Worm (Caenorhabditis elegans) whole organism, L2 larva: ENCODE measurements around the gene F09C6.3.
A peak's percentile ranks its signal among the peaks of the same experiment; 100 is the strongest.

Experiments
- R02D3.7 ChIP-seq: fragments of 150-350 bp; optimal IDR thresholded peaks from 2 replicates; lab custom pipeline; 2014; ENCODE audit warnings: missing biosample characterization, missing genetic modification characterization
- Y55F3AM.14 ChIP-seq: fragments of 200-800 bp; sonication (Bioruptor generic); optimal IDR thresholded peaks from 2 replicates; lab custom pipeline; 2018; ENCODE audit warnings: mild to moderate bottlenecking, missing genetic modification characterization, missing compliant biosample characterization
- alr-1 ChIP-seq: fragments of 150-350 bp; optimal IDR thresholded peaks from 2 replicates; lab custom pipeline; 2014; ENCODE audit warnings: missing biosample characterization, missing genetic modification characterization
- aly-2 ChIP-seq: fragments of 150-350 bp; optimal IDR thresholded peaks from 2 replicates; lab custom pipeline; 2014; ENCODE audit warnings: missing biosample characterization, missing genetic modification characterization
- ama-1 ChIP-seq: fragments of 150-350 bp; optimal IDR thresholded peaks from 2 replicates; lab custom pipeline; 2018; ENCODE audit warnings: inconsistent platforms
- ceh-16 ChIP-seq: fragments of 150-350 bp; optimal IDR thresholded peaks from 2 replicates; lab custom pipeline; 2014; ENCODE audit warnings: missing biosample characterization, missing genetic modification characterization
- ceh-82 ChIP-seq: fragments of 150-350 bp; optimal IDR thresholded peaks from 2 replicates; lab custom pipeline; 2014; ENCODE audit warnings: missing biosample characterization, missing genetic modification characterization
- crh-2 ChIP-seq: sonication (generic microtip); optimal IDR thresholded peaks from 2 replicates; lab custom pipeline; 2017; ENCODE audit warnings: missing biosample characterization, missing genetic modification characterization
- egl-27 ChIP-seq: sonication (generic microtip); optimal IDR thresholded peaks from 3 replicates; lab custom pipeline; 2017; ENCODE audit warnings: missing biosample characterization, missing genetic modification reagents, missing genetic modification characterization
- elt-1 ChIP-seq: fragments of 150-350 bp; optimal IDR thresholded peaks from 2 replicates; lab custom pipeline; 2014; ENCODE audit warnings: missing biosample characterization, missing genetic modification characterization
- fos-1 ChIP-seq: fragments of 150-350 bp; optimal IDR thresholded peaks from 2 replicates; lab custom pipeline; 2014; ENCODE audit warnings: missing biosample characterization, missing genetic modification characterization
- gmeb-1 ChIP-seq: fragments of 150-350 bp; optimal IDR thresholded peaks from 2 replicates; lab custom pipeline; 2014; ENCODE audit warnings: missing biosample characterization, missing genetic modification characterization
- lin-11 ChIP-seq: fragments of 150-350 bp; sonication (generic microtip); optimal IDR thresholded peaks from 2 replicates; lab custom pipeline; 2014; ENCODE audit warnings: missing biosample characterization, missing genetic modification characterization, inconsistent platforms, mixed read lengths
- lin-13 ChIP-seq: fragments of 150-350 bp; optimal IDR thresholded peaks from 2 replicates; lab custom pipeline; 2014; ENCODE audit warnings: missing biosample characterization, missing genetic modification reagents, missing genetic modification characterization
- lsy-2 ChIP-seq, 2 experiments: fragments of 150-350 bp in 1 of 2; sonication (generic microtip) in 1 of 2; optimal IDR thresholded peaks; 2 replicates each; lab custom pipeline; 2014 to 2017; ENCODE audit warnings: missing biosample characterization in 2 of 2, missing genetic modification characterization in 2 of 2
- mab-5 ChIP-seq: fragments of 150-350 bp; optimal IDR thresholded peaks from 2 replicates; lab custom pipeline; 2014; ENCODE audit warnings: missing biosample characterization, missing genetic modification characterization
- mbf-1 ChIP-seq: sonication (generic microtip); optimal IDR thresholded peaks from 2 replicates; lab custom pipeline; 2017; ENCODE audit warnings: missing biosample characterization, missing genetic modification characterization
- mdl-1 ChIP-seq, 2 experiments: fragments of 150-350 bp in 1 of 2; sonication (generic microtip) in 1 of 2; optimal IDR thresholded peaks; 2 replicates each; lab custom pipeline; 2017; ENCODE audit warnings: missing biosample characterization in 2 of 2, missing genetic modification characterization in 2 of 2
- nhr-10 ChIP-seq: sonication (generic microtip); optimal IDR thresholded peaks from 2 replicates; lab custom pipeline; 2017; ENCODE audit warnings: missing biosample characterization, missing genetic modification characterization
- nhr-11 ChIP-seq: fragments of 150-350 bp; optimal IDR thresholded peaks from 2 replicates; lab custom pipeline; 2014; ENCODE audit warnings: missing biosample characterization, missing genetic modification characterization
- nhr-12 ChIP-seq: fragments of 150-350 bp; optimal IDR thresholded peaks from 2 replicates; lab custom pipeline; 2014; ENCODE audit warnings: missing biosample characterization, missing genetic modification characterization
- nhr-129 ChIP-seq: fragments of 150-350 bp; optimal IDR thresholded peaks from 2 replicates; lab custom pipeline; 2014; ENCODE audit warnings: missing biosample characterization, missing genetic modification characterization
- nhr-21 ChIP-seq: fragments of 150-350 bp; optimal IDR thresholded peaks from 2 replicates; lab custom pipeline; 2014; ENCODE audit warnings: missing biosample characterization, missing genetic modification characterization
- nhr-23 ChIP-seq: fragments of 150-350 bp; optimal IDR thresholded peaks from 2 replicates; lab custom pipeline; 2014; ENCODE audit warnings: missing biosample characterization, missing genetic modification reagents, missing genetic modification characterization
- nhr-237 ChIP-seq: fragments of 150-350 bp; optimal IDR thresholded peaks from 2 replicates; lab custom pipeline; 2014; ENCODE audit warnings: missing biosample characterization, missing genetic modification characterization
- peb-1 ChIP-seq: fragments of 150-350 bp; optimal IDR thresholded peaks from 2 replicates; lab custom pipeline; 2014; ENCODE audit warnings: missing biosample characterization, missing genetic modification characterization
- sem-4 ChIP-seq: fragments of 150-350 bp; optimal IDR thresholded peaks from 2 replicates; lab custom pipeline; 2014; ENCODE audit warnings: missing biosample characterization, missing genetic modification reagents, missing genetic modification characterization
- skn-1 ChIP-seq: sonication (generic microtip); optimal IDR thresholded peaks from 2 replicates; lab custom pipeline; 2017; ENCODE audit warnings: missing biosample characterization, missing genetic modification characterization
- sma-3 ChIP-seq: sonication (generic microtip); optimal IDR thresholded peaks from 2 replicates; lab custom pipeline; 2016; ENCODE audit warnings: missing genetic modification reagents, missing genetic modification characterization, missing compliant biosample characterization
- sma-9 ChIP-seq, 2 experiments: fragments of 150-350 bp in 1 of 2; sonication (generic microtip) in 1 of 2; optimal IDR thresholded peaks; 2 replicates each; lab custom pipeline; 2014 to 2016; ENCODE audit warnings: missing genetic modification characterization in 2 of 2, mild to moderate bottlenecking in 1 of 2, missing biosample characterization in 1 of 2, missing compliant biosample characterization in 1 of 2, missing genetic modification reagents in 1 of 2, moderate library complexity in 1 of 2
- unc-39 ChIP-seq: fragments of 150-350 bp; optimal IDR thresholded peaks from 2 replicates; lab custom pipeline; 2014; ENCODE audit warnings: missing biosample characterization, missing genetic modification characterization
- unc-55 ChIP-seq: fragments of 150-350 bp; sonication (generic microtip); optimal IDR thresholded peaks from 3 replicates; lab custom pipeline; 2014; ENCODE audit warnings: missing biosample characterization, missing genetic modification reagents, missing genetic modification characterization
- unc-62 ChIP-seq: fragments of 150-350 bp; optimal IDR thresholded peaks from 2 replicates; lab custom pipeline; 2014; ENCODE audit warnings: missing biosample characterization, missing genetic modification reagents, missing genetic modification characterization
- zag-1 ChIP-seq: fragments of 150-350 bp; optimal IDR thresholded peaks from 2 replicates; lab custom pipeline; 2014; ENCODE audit warnings: missing biosample characterization, missing genetic modification characterization
- ztf-1 ChIP-seq: fragments of 200-800 bp; sonication (Bioruptor generic); conservative IDR thresholded peaks from 2 replicates; pipeline ENCODE4 v1.3.6; 2022; ENCODE audit warnings: missing genetic modification characterization, missing compliant biosample characterization
- ztf-11 ChIP-seq: sonication (generic microtip); optimal IDR thresholded peaks from 2 replicates; lab custom pipeline; 2017; ENCODE audit warnings: missing biosample characterization, missing genetic modification characterization
- ztf-4 ChIP-seq: fragments of 150-350 bp; optimal IDR thresholded peaks from 2 replicates; lab custom pipeline; 2014; ENCODE audit warnings: missing biosample characterization, missing genetic modification characterization

Gene F09C6.3

DNA sequence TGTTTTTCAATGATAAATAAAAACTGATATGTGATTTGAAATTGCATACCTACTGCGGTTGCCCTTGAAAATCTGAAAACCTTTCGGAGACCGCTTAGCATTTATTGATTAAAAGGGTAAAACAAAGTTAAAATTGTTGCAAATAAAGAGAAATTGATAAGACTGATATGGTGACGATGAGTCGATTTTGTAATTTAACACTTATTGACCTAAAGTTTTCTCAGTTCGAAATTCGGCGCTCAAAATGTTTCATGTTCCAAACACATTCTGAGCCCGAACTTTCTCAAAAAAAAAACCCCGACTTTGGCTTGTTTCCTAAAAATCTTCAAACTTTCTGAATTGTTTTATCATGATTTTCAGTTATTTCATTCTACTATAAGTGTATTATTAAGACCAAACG lies 39.0 kb downstream of the F09C6.3 start, which contains the start of gene clec-40:
Gene clec-40 (minus strand): TSS at position 101 of the 400 bp plus-strand sequence.
- TF ChIP-seq sem-4 (no peak), aly-2 (no peak), unc-39 (tag; lab: Kevin White, UChicago) (no peak), nhr-237 (tag; lab: Kevin White, UChicago) (no peak), lin-11 (no peak), mab-5 (tag; lab: Kevin White, UChicago) (no peak), ama-1 (no peak), unc-62 (no peak), sma-3 (GFP tag; lab: Kevin White, UChicago) (no peak), ztf-1 (no peak), egl-27 (tag; lab: Kevin White, UChicago) (no peak), nhr-23 (tag; lab: Kevin White, UChicago) (no peak), mdl-1 (tag; optimal IDR thresholded peaks at IDR 0.05; lab: Kevin White, UChicago) (no peak), sma-9 (GFP tag; optimal IDR thresholded peaks at IDR 0.05; lab: Kevin White, UChicago) (no peak), sma-9 (tag; optimal IDR thresholded peaks at IDR 0.05; lab: Kevin White, UChicago) (no peak), nhr-21 (tag; lab: Kevin White, UChicago) (no peak), zag-1 (no peak), R02D3.7 (no peak), Y55F3AM.14 (no peak), skn-1 (tag; lab: Kevin White, UChicago) (no peak)

DNA sequence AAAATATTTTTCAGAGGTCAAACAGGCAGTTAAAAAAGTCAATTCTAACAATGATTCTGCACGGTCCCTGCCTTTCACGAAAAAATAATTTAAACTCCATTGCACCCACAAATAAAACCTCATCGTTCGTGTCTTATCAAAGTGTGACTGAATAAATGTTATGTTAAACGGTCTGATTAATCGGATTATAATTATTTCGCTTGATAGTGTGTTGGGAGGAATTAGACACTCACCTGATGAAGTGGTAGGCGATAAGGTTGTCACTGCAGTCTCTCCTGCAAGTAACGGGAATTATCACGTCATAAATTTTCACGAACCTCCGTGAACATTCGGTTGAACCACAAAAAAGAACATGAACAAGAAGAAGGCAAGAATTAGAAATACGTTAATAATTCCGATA lies 39.7 kb downstream of the F09C6.3 start:
- TF ChIP-seq crh-2 (tag; lab: Kevin White, UChicago), result no peak
- no peak for TF ChIP-seq ztf-4 (tag; lab: Kevin White, UChicago)
- TF ChIP-seq fos-1, result peak; percentile 76
- TF ChIP-seq nhr-12 (tag; lab: Kevin White, UChicago), result no peak
- peak; percentile 50 for TF ChIP-seq sma-9 (GFP tag; optimal IDR thresholded peaks at IDR 0.05; lab: Kevin White, UChicago)
- no peak for TF ChIP-seq sma-9 (tag; optimal IDR thresholded peaks at IDR 0.05; lab: Kevin White, UChicago)

DNA sequence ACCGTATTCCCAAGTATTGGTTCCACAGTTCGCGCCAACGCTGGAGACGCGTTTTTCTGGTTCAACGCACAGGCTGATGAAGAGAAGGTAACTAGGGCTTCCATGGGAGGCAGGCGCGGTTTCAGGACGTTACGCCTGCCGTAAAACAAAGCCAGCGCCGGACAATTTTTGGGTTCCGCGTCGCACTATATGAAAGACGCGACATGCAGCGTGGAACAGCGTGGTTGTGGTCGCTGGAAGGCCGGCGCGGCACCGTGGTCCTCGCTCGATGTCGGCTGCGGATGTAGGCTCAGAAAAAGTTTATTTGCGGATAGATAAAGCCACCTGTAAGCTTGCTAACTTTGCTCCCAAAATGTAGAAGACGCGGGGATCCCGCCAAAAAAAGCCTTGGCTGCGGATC lies 41.5 kb downstream of the F09C6.3 start:
- TF ChIP-seq sem-4, result no peak
- no peak for TF ChIP-seq ceh-16 (tag; lab: Kevin White, UChicago)
- TF ChIP-seq lsy-2 (tag; optimal IDR thresholded peaks at IDR 0.05; lab: Kevin White, UChicago), result no peak
- no peak for TF ChIP-seq unc-39 (tag; lab: Kevin White, UChicago)
- TF ChIP-seq zag-1, result no peak
- TF ChIP-seq ztf-1, result no peak
- TF ChIP-seq lin-13 (GFP tag; lab: Kevin White, UChicago), result no peak
- no peak for TF ChIP-seq crh-2 (tag; lab: Kevin White, UChicago)
- TF ChIP-seq mab-5 (tag; lab: Kevin White, UChicago), result no peak
- TF ChIP-seq ama-1, result no peak
- no peak for TF ChIP-seq ceh-82 (tag; lab: Kevin White, UChicago)
- TF ChIP-seq gmeb-1, result no peak
- no peak for TF ChIP-seq sma-9 (GFP tag; optimal IDR thresholded peaks at IDR 0.05; lab: Kevin White, UChicago)
- TF ChIP-seq sma-9 (tag; optimal IDR thresholded peaks at IDR 0.05; lab: Kevin White, UChicago), result no peak
- TF ChIP-seq egl-27 (tag; lab: Kevin White, UChicago), result no peak
- no peak for TF ChIP-seq peb-1
- no peak for TF ChIP-seq nhr-11
- no peak for TF ChIP-seq alr-1 (tag; lab: Kevin White, UChicago)
- TF ChIP-seq nhr-21 (tag; lab: Kevin White, UChicago), result no peak
- TF ChIP-seq, all 48 proteins: peak for 0

DNA sequence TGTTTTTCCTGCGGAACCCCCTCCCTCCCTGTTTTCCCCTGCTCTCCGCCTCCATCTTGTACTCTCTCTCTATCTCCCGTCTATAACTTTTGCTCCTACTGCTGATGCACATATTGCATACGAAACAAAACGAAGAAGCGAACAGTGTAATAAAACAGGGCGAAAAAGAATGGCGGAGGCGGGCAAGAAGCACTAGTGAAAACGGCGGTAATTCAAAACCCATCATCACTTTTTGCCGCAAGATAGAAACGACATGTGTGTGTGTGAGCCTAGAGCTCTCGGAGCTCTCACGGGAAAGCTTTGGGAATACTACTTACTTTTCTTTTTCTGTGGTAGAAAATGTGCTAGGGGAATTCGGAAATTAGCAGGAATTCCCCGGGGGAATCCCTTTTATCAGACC lies 43.9 kb downstream of the F09C6.3 start:
- TF ChIP-seq ztf-11 (tag; lab: Kevin White, UChicago) (no peak), mbf-1 (tag; lab: Kevin White, UChicago) (no peak), nhr-10 (tag; lab: Kevin White, UChicago) (no peak), elt-1 (tag; lab: Kevin White, UChicago) (no peak), nhr-129 (tag; lab: Kevin White, UChicago) (no peak), lin-11 (no peak), fos-1 (no peak), peb-1 (no peak), unc-55 (GFP tag; lab: Kevin White, UChicago) (no peak), ztf-1 (no peak)
